Fruit fly (Drosophila melanogaster) whole organism, embryonic: Measurements from ENCODE around the gene CG14564.

ENCODE experiments used
- Asciz ChIP-seq: fragments of 200-800 bp; sonication (Bioruptor generic); optimal IDR thresholded peaks from 2 replicates; lab custom pipeline; 2017; ENCODE audit warnings: missing biosample characterization, mild to moderate bottlenecking, missing genetic modification characterization, missing genetic modification reagents
- B-H2 ChIP-seq: fragments of 200-800 bp; sonication (Bioruptor generic); optimal IDR thresholded peaks from 2 replicates; lab custom pipeline; 2018; ENCODE audit warnings: missing biosample characterization, mild to moderate bottlenecking, missing genetic modification characterization
- Bdp1 ChIP-seq: fragments of 200-800 bp; sonication (Bioruptor generic); optimal IDR thresholded peaks from 3 replicates; lab custom pipeline; 2016; ENCODE audit warnings: missing biosample characterization, missing genetic modification characterization
- Bgb ChIP-seq: fragments of 200-800 bp; sonication (Bioruptor generic); IDR thresholded peaks from 2 replicates; pipeline ENCODE4 v1.3.6; 2022; ENCODE audit warnings: missing biosample characterization, missing genetic modification characterization; ENCODE audit not compliant: partially characterized antibody
- CG13123 ChIP-seq: fragments of 200-800 bp; sonication (Bioruptor generic); optimal IDR thresholded peaks from 2 replicates; lab custom pipeline; 2016; ENCODE audit warnings: missing biosample characterization, missing genetic modification characterization
- CG13296 ChIP-seq: fragments of 200-800 bp; sonication (Bioruptor generic); optimal IDR thresholded peaks from 3 replicates; lab custom pipeline; 2018; ENCODE audit warnings: missing biosample characterization, mild to moderate bottlenecking, missing genetic modification characterization
- CG14965 ChIP-seq: fragments of 200-800 bp; sonication (Bioruptor generic); optimal IDR thresholded peaks from 2 replicates; lab custom pipeline; 2016; ENCODE audit warnings: missing biosample characterization, missing genetic modification characterization, borderline replicate concordance
- CG15601 ChIP-seq: fragments of 200-800 bp; sonication (Bioruptor generic); optimal IDR thresholded peaks from 3 replicates; lab custom pipeline; 2019; ENCODE audit warnings: missing biosample characterization, mild to moderate bottlenecking, missing genetic modification characterization, moderate library complexity
- CG15696 ChIP-seq: fragments of 200-800 bp; sonication (Bioruptor generic); optimal IDR thresholded peaks from 2 replicates; lab custom pipeline; 2019; ENCODE audit warnings: missing biosample characterization, mild to moderate bottlenecking, missing genetic modification characterization, moderate library complexity
- CG1832 ChIP-seq: fragments of 200-800 bp; sonication (Bioruptor generic); optimal IDR thresholded peaks from 2 replicates; lab custom pipeline; 2017; ENCODE audit warnings: missing biosample characterization, mild to moderate bottlenecking, missing genetic modification characterization, inconsistent platforms
- CG2129 ChIP-seq: fragments of 200-800 bp; sonication (Bioruptor generic); IDR thresholded peaks from 2 replicates; pipeline ENCODE4 v1.3.6; 2022; ENCODE audit warnings: missing biosample characterization, missing genetic modification characterization; ENCODE audit not compliant: partially characterized antibody
- CG2678 ChIP-seq: fragments of 200-800 bp; sonication (Bioruptor generic); optimal IDR thresholded peaks from 3 replicates; lab custom pipeline; 2019; ENCODE audit warnings: missing biosample characterization, mild to moderate bottlenecking, missing genetic modification characterization, moderate library complexity
- CG2889 ChIP-seq: fragments of 200-800 bp; sonication (Bioruptor generic); IDR thresholded peaks from 3 replicates; pipeline ENCODE4 v1.3.6; 2022; ENCODE audit warnings: missing biosample characterization, missing genetic modification characterization
- CG31224 ChIP-seq: fragments of 200-800 bp; sonication (Bioruptor generic); IDR thresholded peaks from 2 replicates; pipeline ENCODE4 v1.3.6; 2022; ENCODE audit warnings: missing biosample characterization, missing genetic modification characterization
- CG32532 ChIP-seq: fragments of 200-800 bp; sonication (Bioruptor generic); IDR thresholded peaks from 2 replicates; pipeline ENCODE4 v1.3.6; 2022; ENCODE audit warnings: missing biosample characterization, missing genetic modification characterization
- CG3726 ChIP-seq: fragments of 200-800 bp; sonication (Bioruptor generic); IDR thresholded peaks from 3 replicates; pipeline ENCODE4, ENCODE4 v1.3.6; 2022; ENCODE audit warnings: missing biosample characterization, missing genetic modification characterization
- CG42726 ChIP-seq: fragments of 200-800 bp; sonication (Bioruptor generic); IDR thresholded peaks from 2 replicates; pipeline ENCODE4 v1.3.6; 2022; ENCODE audit warnings: missing biosample characterization, missing genetic modification characterization; ENCODE audit not compliant: partially characterized antibody
- CG4404 ChIP-seq: fragments of 200-800 bp; sonication (Bioruptor generic); IDR thresholded peaks from 2 replicates; pipeline ENCODE4 v1.3.6; 2022; ENCODE audit warnings: missing biosample characterization, missing genetic modification characterization
- CG6689 ChIP-seq: fragments of 200-800 bp; sonication (Bioruptor generic); IDR thresholded peaks from 2 replicates; pipeline ENCODE4 v1.3.6; 2022; ENCODE audit warnings: missing biosample characterization, missing genetic modification characterization
- CG6765 ChIP-seq: fragments of 200-800 bp; sonication (Bioruptor generic); optimal IDR thresholded peaks from 3 replicates; lab custom pipeline; 2017; ENCODE audit warnings: missing biosample characterization, mild to moderate bottlenecking, missing genetic modification characterization
- E2f1 ChIP-seq: fragments of 200-800 bp; sonication (Bioruptor generic); IDR thresholded peaks from 2 replicates; pipeline ENCODE4 v1.3.6; 2022; ENCODE audit warnings: missing biosample characterization, missing genetic modification characterization
- Ets65A ChIP-seq: fragments of 200-800 bp; sonication (Bioruptor generic); peaks from one replicate; lab custom pipeline; 2016; ENCODE audit warnings: missing biosample characterization, missing genetic modification characterization
- Fer2 ChIP-seq: fragments of 200-800 bp; sonication (Bioruptor generic); optimal IDR thresholded peaks from 2 replicates; lab custom pipeline; 2018; ENCODE audit warnings: missing biosample characterization, mild to moderate bottlenecking, missing genetic modification characterization, moderate library complexity
- Meics ChIP-seq: fragments of 200-800 bp; sonication (Bioruptor generic); optimal IDR thresholded peaks from 2 replicates; lab custom pipeline; 2017; ENCODE audit warnings: missing biosample characterization, mild to moderate bottlenecking, missing genetic modification characterization
- Nf-YB ChIP-seq: fragments of 200-800 bp; sonication (Bioruptor generic); optimal IDR thresholded peaks from 3 replicates; lab custom pipeline; 2019; ENCODE audit warnings: missing biosample characterization, mild to moderate bottlenecking, missing genetic modification characterization, moderate library complexity
- NfI ChIP-seq: fragments of 200-800 bp; sonication (Bioruptor generic); optimal IDR thresholded peaks from 3 replicates; lab custom pipeline; 2018; ENCODE audit warnings: missing biosample characterization, mild to moderate bottlenecking, missing genetic modification characterization, moderate library complexity
- Ravus ChIP-seq: fragments of 200-800 bp; sonication (Bioruptor generic); IDR thresholded peaks from 2 replicates; pipeline ENCODE4 v1.3.6; 2022; ENCODE audit warnings: missing biosample characterization, missing genetic modification characterization
- Spps ChIP-seq: fragments of 200-800 bp; sonication (Bioruptor generic); optimal IDR thresholded peaks from 2 replicates; lab custom pipeline; 2018; ENCODE audit warnings: missing biosample characterization, mild to moderate bottlenecking, missing genetic modification characterization
- ac ChIP-seq: fragments of 200-800 bp; sonication (Bioruptor generic); optimal IDR thresholded peaks from 3 replicates; lab custom pipeline; 2017; ENCODE audit warnings: missing biosample characterization, mild to moderate bottlenecking, missing genetic modification characterization
- chif ChIP-seq, 2 experiments: fragments of 200-800 bp; sonication (Bioruptor generic); optimal IDR thresholded peaks; 3 replicates each; lab custom pipeline; 2016; ENCODE audit warnings: missing biosample characterization in 2 of 2, missing genetic modification characterization in 2 of 2
- chinmo ChIP-seq: fragments of 200-800 bp; sonication (Bioruptor generic); IDR thresholded peaks from 4 replicates; pipeline ENCODE4 v1.3.6; 2022; ENCODE audit warnings: missing biosample characterization, missing genetic modification characterization; ENCODE audit not compliant: partially characterized antibody
- chm ChIP-seq: fragments of 200-800 bp; sonication (Bioruptor generic); IDR thresholded peaks from 2 replicates; pipeline ENCODE4 v1.3.6; 2022; ENCODE audit warnings: missing biosample characterization, missing genetic modification characterization
- ci ChIP-seq: fragments of 200-800 bp; sonication (Bioruptor generic); IDR thresholded peaks from 3 replicates; pipeline ENCODE4 v1.3.6; 2022; ENCODE audit warnings: missing biosample characterization, missing genetic modification characterization
- crp ChIP-seq, 2 experiments: fragments of 200-800 bp; sonication (Bioruptor generic); optimal IDR thresholded peaks; 2 replicates in 1 of 2; 3 replicates in 1 of 2; lab custom pipeline; 2017; ENCODE audit warnings: missing biosample characterization in 2 of 2, missing genetic modification characterization in 2 of 2, mild to moderate bottlenecking in 1 of 2, moderate library complexity in 1 of 2
- cwo ChIP-seq: fragments of 200-800 bp; sonication (Bioruptor generic); optimal IDR thresholded peaks from 3 replicates; lab custom pipeline; 2017; ENCODE audit warnings: missing biosample characterization, missing genetic modification characterization, mild to moderate bottlenecking, moderate library complexity, missing genetic modification reagents
- fd102C ChIP-seq: fragments of 200-800 bp; sonication (Bioruptor generic); optimal IDR thresholded peaks from 2 replicates; lab custom pipeline; 2018; ENCODE audit warnings: missing biosample characterization, mild to moderate bottlenecking, missing genetic modification characterization, moderate library complexity
- gcm ChIP-seq: fragments of 200-800 bp; sonication (Bioruptor generic); optimal IDR thresholded peaks from 2 replicates; lab custom pipeline; 2019; ENCODE audit warnings: missing biosample characterization, mild to moderate bottlenecking, missing genetic modification characterization, moderate library complexity
- grau ChIP-seq: fragments of 200-800 bp; optimal IDR thresholded peaks from 3 replicates; lab custom pipeline; 2019; ENCODE audit warnings: missing biosample characterization, mild to moderate bottlenecking, missing genetic modification characterization, moderate library complexity
- nau ChIP-seq: fragments of 200-800 bp; sonication (Bioruptor generic); optimal IDR thresholded peaks from 3 replicates; lab custom pipeline; 2017; ENCODE audit warnings: missing biosample characterization, mild to moderate bottlenecking, missing genetic modification characterization, missing genetic modification reagents
- nom ChIP-seq: fragments of 200-800 bp; sonication (Bioruptor generic); optimal IDR thresholded peaks from 2 replicates; lab custom pipeline; 2017; ENCODE audit warnings: missing biosample characterization, missing genetic modification characterization, mild to moderate bottlenecking, moderate library complexity, missing genetic modification reagents
- odd ChIP-seq: fragments of 200-800 bp; sonication (Bioruptor generic); optimal IDR thresholded peaks from 2 replicates; lab custom pipeline; 2017; ENCODE audit warnings: missing biosample characterization, mild to moderate bottlenecking, missing genetic modification characterization
- onecut ChIP-seq: fragments of 200-800 bp; sonication (Bioruptor generic); IDR thresholded peaks from 2 replicates; pipeline ENCODE4 v1.3.6; 2022; ENCODE audit warnings: missing biosample characterization, missing genetic modification characterization
- org-1 ChIP-seq: fragments of 200-800 bp; sonication (Bioruptor generic); optimal IDR thresholded peaks from 2 replicates; lab custom pipeline; 2017; ENCODE audit warnings: missing biosample characterization, missing genetic modification characterization
- pb ChIP-seq: fragments of 200-800 bp; sonication (Bioruptor generic); optimal IDR thresholded peaks from 3 replicates; lab custom pipeline; 2016; ENCODE audit warnings: missing biosample characterization, missing genetic modification characterization
- stwl ChIP-seq: fragments of 200-800 bp; sonication (Bioruptor generic); optimal IDR thresholded peaks from 3 replicates; lab custom pipeline; 2018; ENCODE audit warnings: missing biosample characterization, mild to moderate bottlenecking, missing genetic modification characterization, moderate library complexity
- tin ChIP-seq: fragments of 200-800 bp; sonication (Bioruptor generic); optimal IDR thresholded peaks from 3 replicates; lab custom pipeline; 2016; ENCODE audit warnings: missing biosample characterization, missing genetic modification characterization
- tna ChIP-seq: fragments of 200-800 bp; sonication (Bioruptor generic); IDR thresholded peaks from 2 replicates; pipeline ENCODE4 v1.3.6; 2022; ENCODE audit warnings: missing biosample characterization, missing genetic modification characterization; ENCODE audit not compliant: partially characterized antibody
- vvl ChIP-seq: fragments of 200-800 bp; sonication (Bioruptor generic); IDR thresholded peaks from 2 replicates; pipeline ENCODE4 v1.3.6; 2022; ENCODE audit warnings: missing biosample characterization, missing genetic modification characterization
- zfh1 ChIP-seq: fragments of 200-800 bp; sonication (Bioruptor generic); IDR thresholded peaks from 3 replicates; pipeline ENCODE4 v1.3.6; 2022; ENCODE audit warnings: missing biosample characterization, missing genetic modification characterization

Gene CG14564

dm6 chr3L:21727013-21727727, 29.8 kb upstream of the CG14564 start (continued):
- TF ChIP-seq onecut (GFP tag; lab: Robert Waterston, UW) (no peak), tna (GFP tag; lab: Robert Waterston, UW) (no peak), Nf-YB (GFP tag; lab: Kevin White, UChicago) (no peak), CG15696 (tag; lab: Kevin White, UChicago) (peak; percentile 65), CG1832 (no peak), Bdp1 (no peak), CG31224 (GFP tag; lab: Robert Waterston, UW) (no peak), odd (GFP tag; lab: Kevin White, UChicago) (no peak), grau (no peak), Ravus (GFP tag; lab: Robert Waterston, UW) (no peak), Ets65A (peak; percentile 58), Fer2 (no peak), CG2678 (tag; lab: Kevin White, UChicago) (no peak), Meics (no peak), nau (GFP tag; lab: Kevin White, UChicago) (no peak), Asciz (no peak), cwo (no peak), zfh1 (GFP tag; lab: Robert Waterston, UW) (no peak), CG6689 (GFP tag; lab: Robert Waterston, UW) (peak; percentile 33; the same call in 1 of the 2 replicates), Spps (tag; lab: Kevin White, UChicago) (no peak), fd102C (GFP tag; lab: Kevin White, UChicago) (no peak), CG13123 (GFP tag; lab: Kevin White, UChicago) (no peak), CG4404 (GFP tag; lab: Robert Waterston, UW) (no peak), E2f1 (GFP tag; lab: Robert Waterston, UW) (no peak), Bgb (GFP tag; lab: Robert Waterston, UW) (no peak), gcm (GFP tag; lab: Kevin White, UChicago) (no peak), ci (GFP tag; lab: Robert Waterston, UW) (0 out of 3 replicates have a peak, but pooled peaks have one; percentile 29), CG2889 (GFP tag; lab: Robert Waterston, UW) (no peak), ac (no peak), CG14965 (no peak), CG42726 (GFP tag; lab: Robert Waterston, UW) (no peak), CG32532 (GFP tag; lab: Robert Waterston, UW) (no peak), NfI (GFP tag; lab: Kevin White, UChicago) (no peak), pb (no peak), CG15601 (tag; lab: Kevin White, UChicago) (peak; percentile 4), stwl (tag; lab: Kevin White, UChicago) (no peak), org-1 (no peak), tin (GFP tag; lab: Kevin White, UChicago) (peak; percentile 22), CG6765 (GFP tag; lab: Kevin White, UChicago) (no peak), vvl (GFP tag; lab: Robert Waterston, UW) (no peak), chif (GFP tag; optimal IDR thresholded peaks at IDR 0.05; lab: Kevin White, UChicago) (no peak), B-H2 (GFP tag; lab: Kevin White, UChicago) (no peak), crp (GFP tag; optimal IDR thresholded peaks at IDR 0.05; lab: Kevin White, UChicago) (no peak), CG3726 (GFP tag; lab: Robert Waterston, UW) (no peak), chinmo (no peak), CG13296 (GFP tag; lab: Kevin White, UChicago) (no peak), CG2129 (no peak), chm (GFP tag; lab: Robert Waterston, UW) (no peak), nom (GFP tag; lab: Kevin White, UChicago) (no peak)
